Worm (Caenorhabditis elegans) whole organism, L4/young adult: Measurements from ENCODE around the gene grd-7.

Experiments
- W03F9.2 ChIP-seq: fragments of 150-350 bp; optimal IDR thresholded peaks from 2 replicates; lab custom pipeline; 2014; ENCODE audit warnings: missing biosample characterization, missing genetic modification characterization
- dao-5 ChIP-seq: sonication (generic microtip); optimal IDR thresholded peaks from 2 replicates; lab custom pipeline; 2016; ENCODE audit warnings: missing genotype, missing genetic modification characterization, moderate library complexity, missing compliant biosample characterization
- him-1 ChIP-seq: sonication (generic microtip); optimal IDR thresholded peaks from 2 replicates; lab custom pipeline; 2016; ENCODE audit warnings: missing genotype, missing genetic modification reagents, missing genetic modification characterization, missing compliant biosample characterization

The grd-7 gene

DNA sequence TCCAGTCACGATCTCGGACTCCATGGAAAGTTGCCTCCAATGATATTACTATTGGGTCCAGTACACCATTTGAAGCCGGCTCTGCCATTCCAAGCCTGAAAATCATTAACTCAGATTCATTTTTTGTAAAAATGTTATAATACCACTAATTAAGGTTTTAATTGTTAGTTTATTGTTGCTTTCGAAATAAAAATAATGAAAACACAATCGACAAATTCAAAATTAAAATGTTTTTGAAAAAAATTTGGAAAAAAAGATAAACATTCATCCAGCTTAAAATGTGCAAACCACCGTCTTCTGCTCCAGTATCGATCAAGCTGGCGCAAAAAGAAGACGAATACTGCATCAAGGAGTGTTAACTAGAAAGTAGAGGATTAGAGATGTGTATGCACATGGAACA, 12.4 kb downstream of the grd-7 start, which contains the start of gene F46H5.5:
Gene F46H5.5 (minus strand): TSS at position 101 of the 400 bp plus-strand sequence.
- TF ChIP-seq him-1 (tag; lab: Kevin White, UChicago) (no peak), dao-5 (tag; lab: Kevin White, UChicago) (no peak), W03F9.2 (no peak)

DNA sequence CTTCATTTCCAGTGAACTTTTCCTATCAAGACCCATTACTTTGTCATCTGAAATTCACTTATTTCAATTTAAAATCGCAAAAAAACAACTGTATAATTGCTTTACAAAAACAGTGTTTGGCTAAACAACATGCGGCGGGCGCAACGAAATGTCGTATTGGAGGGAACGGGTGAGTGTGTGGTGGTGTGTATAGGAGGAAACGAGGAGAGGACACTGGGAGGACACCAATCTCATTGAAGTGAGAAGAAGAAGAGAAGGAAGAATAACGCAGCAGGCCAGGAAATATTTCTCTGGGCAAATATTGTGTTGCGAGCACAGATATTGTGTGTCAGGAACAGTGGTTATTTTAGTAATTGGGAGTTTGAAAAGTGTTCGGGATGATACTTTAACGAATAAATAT, 14.7 kb downstream of the grd-7 start, which contains the start of gene F46H5.4:
Gene F46H5.4 (minus strand): TSS at position 53 of the 400 bp plus-strand sequence.
- TF ChIP-seq W03F9.2: no peak
- TF ChIP-seq him-1 (tag; lab: Kevin White, UChicago): peak; percentile 15

DNA sequence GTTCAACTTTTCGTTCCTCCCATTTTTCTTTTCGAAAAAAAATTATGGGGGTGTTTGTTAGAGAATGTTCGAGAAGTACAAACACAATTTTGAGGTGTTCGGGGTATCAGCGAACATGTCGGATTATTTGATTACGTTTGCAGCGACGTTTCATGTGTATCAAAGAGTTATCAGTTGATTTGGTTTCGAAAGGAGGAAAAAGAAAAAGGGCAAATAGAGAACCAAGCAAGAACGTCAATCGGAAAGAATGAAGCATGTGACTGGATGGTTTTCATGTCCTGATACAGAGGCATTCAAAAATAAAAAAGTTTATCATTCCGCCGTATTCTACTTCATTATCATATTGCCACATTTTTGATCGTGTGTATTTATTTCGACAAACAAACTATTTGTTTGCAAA, 24.5 kb downstream of the grd-7 start:
- TF ChIP-seq W03F9.2 (peak; percentile 22), him-1 (tag; lab: Kevin White, UChicago) (no peak), dao-5 (tag; lab: Kevin White, UChicago) (no peak)

DNA sequence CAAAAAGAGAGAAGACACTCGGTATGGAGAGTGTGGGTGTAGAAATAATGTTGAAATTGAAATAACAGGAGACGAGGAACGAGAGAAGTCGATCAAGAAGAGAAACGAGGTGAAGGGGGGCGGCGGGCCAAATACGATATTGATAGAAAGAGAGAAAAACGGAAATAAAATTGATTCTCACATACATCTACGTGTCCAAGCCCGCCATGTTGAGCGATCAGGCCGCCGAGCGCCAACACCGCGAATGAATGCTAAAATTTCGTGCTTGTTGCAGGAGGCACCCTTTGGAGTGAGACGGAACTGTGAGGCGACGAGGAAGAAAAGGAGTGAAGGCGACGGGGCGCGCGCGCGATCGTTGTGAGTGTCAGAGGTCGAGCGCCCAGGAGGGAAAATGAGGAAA, 26.4 kb downstream of the grd-7 start, which contains the start of gene F46H5.7:
Gene F46H5.7 (minus strand): TSS at position 106 of the 400 bp plus-strand sequence.
- TF ChIP-seq dao-5 (tag; lab: Kevin White, UChicago) (no peak), him-1 (tag; lab: Kevin White, UChicago) (no peak), W03F9.2 (no peak)

DNA sequence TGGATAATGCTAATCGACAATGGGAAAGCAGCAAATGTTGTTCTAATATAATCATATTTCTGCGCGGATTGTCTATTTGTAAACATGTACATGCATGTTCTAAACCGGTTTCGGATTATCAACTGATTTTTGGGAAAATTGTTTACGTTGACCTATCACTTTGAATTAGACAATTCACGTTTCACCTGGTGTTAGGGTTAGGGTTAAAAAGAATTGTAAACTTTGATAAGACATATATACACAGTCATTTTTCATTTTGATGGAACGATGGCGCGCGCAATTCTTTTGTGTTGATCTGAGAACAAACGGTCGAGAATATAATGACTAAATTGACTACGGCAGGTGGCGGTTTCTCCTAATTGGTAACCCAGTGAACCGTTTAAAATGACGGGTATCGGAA, 27.2 kb downstream of the grd-7 start:
- TF ChIP-seq him-1 (tag; lab: Kevin White, UChicago): no peak
- no peak for TF ChIP-seq dao-5 (tag; lab: Kevin White, UChicago)
- no peak for TF ChIP-seq W03F9.2

DNA sequence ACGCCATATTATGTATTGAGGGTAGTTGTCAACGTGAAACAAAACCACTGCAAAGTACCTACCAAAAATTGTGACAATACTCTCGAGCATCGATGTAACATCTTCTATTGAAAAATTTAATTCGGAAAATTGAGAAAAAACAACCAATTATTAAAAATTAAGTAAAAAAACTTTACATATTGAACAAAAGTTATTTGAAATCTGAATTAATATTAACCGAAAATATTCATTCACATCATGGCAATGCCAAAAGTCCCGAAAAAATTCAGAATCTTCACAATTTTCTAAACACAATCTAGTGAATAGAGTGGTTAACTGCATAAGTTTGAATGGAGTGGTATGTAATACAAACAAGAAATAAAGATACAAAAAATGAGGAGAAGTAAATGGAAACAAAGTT, 30.7 kb downstream of the grd-7 start, which contains the start of gene F46H5.3:
Gene F46H5.3 (minus strand): TSS at position 101 of the 400 bp plus-strand sequence.
- TF ChIP-seq W03F9.2 (no peak), him-1 (tag; lab: Kevin White, UChicago) (no peak), dao-5 (tag; lab: Kevin White, UChicago) (no peak)

DNA sequence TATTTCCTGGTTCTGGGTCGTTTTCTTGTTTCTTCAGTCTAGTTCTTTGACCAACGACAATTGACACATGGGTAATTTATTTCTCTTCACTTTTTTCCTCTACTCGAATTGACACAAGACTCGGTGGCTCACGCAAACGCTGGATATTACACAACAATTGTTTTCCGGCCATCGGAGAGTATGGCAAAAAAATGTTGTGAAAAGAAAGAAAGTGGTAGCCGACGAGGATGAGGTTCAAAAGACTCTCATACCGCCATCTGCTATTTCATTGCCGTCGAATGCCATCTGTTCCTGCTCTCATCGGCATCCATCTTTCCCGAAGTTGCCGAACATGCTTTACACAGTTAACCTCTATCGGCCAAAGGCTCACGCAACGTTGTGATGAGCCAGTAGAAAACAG, 32.6 kb downstream of the grd-7 start:
- TF ChIP-seq dao-5 (tag; lab: Kevin White, UChicago) (no peak), him-1 (tag; lab: Kevin White, UChicago) (no peak), W03F9.2 (no peak)

DNA sequence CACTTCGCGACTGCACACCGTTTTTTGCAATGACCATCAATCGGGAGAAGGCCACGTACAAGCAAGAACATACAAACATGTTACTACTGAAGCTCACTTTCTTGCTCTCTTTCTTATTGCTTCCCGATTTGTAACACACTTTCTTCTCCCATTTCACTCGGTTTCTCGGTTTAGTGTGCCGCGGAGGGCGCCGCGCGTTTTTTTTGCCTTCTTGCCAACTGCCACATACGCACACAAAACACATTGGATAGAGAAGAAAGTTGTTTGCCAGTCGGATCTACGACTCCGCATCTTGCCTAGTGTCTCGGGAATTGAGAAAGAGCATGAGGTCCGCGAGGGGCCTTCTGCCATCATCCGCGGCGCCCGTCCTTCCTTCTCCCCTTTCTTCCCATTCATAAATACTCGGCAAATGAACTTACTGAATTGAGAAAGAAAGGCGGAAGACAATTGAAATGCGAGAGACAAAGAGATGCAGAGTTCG, 34.5 kb downstream of the grd-7 start:
- TF ChIP-seq W03F9.2: no peak
- TF ChIP-seq dao-5 (tag; lab: Kevin White, UChicago): no peak
- TF ChIP-seq him-1 (tag; lab: Kevin White, UChicago): peak; percentile 81

DNA sequence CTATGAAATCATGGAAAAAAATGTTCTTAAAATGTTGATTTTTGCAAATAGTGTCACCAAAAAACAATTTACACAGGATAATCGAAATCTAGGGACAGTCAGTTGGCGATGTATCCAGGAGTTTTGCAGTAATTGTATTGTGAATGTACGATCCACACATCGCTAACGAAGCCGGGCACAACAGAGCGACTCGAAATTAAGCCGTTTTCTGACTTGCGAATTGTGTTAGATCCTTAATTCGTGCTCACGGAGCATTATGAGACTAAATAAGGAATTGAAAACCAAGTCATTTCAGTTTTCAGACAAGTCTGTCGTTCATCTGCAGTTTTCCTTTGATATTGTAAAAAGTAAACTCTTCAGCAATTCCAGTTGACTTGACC, 35.2 kb downstream of the grd-7 start:
- TF ChIP-seq him-1 (tag; lab: Kevin White, UChicago) (no peak), dao-5 (tag; lab: Kevin White, UChicago) (no peak), W03F9.2 (no peak)

DNA sequence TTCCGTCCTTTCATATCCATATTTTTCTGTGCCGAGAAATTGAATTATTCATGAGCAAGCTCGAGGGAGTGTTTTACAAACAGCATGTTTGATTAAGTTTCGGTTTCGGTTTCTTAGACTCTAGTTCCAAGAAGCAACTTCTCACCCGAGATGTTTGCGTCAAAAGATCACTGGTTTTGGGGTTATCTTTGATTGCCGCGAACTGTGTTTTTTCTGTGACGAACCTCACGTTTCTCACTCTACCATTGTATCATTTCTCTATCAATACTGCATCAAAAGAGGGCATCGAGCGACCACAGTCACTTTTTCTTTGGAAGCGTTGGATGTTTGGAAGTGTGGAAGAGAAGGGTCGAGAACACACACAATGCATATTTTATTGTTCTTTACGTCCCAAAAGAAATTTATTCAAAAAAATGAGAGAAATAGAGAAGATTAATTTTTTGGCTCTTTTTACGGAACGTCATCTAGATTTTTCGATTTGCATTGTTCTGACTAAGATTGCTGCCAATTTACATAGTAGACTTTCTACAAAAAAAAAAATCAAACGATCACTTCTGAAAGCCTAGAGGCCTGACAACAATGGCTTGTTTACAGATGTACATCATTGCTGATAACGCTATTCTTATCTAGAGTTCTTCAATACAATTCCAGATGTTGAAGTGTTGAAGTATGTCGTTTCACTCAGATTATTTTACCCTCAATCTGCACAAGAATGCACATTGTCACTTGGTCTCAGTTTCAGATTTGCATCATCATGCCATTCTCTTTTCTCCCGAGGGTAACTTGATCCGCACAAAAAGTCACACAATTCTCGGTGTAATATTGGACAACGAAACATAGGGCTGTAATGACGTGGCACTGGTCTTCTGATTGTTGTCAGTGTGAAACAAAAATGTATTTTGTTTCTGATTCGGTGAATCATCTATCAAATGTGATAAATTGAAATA, 35.9 kb downstream of the grd-7 start:
- TF ChIP-seq him-1 (tag; lab: Kevin White, UChicago) (no peak), dao-5 (tag; lab: Kevin White, UChicago) (no peak), W03F9.2 (no peak)

DNA sequence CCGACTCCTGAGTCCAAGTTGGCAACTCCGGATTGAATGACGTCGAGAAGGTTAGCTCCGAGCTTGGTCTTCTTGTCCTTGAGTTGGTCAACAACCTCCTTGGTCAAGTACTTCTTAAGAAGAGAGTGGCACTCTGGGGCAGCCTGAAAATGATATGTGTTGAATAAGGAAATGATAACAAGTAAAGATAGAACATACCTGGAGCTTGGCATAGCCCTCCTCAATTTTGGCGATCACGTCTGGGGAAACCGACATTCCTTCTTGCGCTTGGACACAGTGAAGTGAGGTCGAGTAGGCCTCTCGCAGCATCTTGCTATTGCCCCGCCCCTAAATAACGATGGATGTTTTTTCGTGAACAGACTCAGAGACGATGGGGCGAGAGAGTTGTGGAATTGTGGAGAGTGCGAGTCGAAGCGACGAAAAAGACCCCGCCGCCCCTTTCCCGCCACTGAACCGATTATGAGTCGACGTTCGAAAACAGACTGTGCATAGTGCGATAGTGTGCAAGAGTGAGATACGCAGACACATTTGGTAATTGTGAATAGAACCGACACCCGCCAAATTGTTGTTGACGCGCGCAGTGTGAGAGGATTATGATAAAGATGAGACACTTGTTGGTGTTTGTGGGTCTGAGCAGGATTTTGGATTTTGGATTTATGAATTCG, 37.0 kb downstream of the grd-7 start:
- TF ChIP-seq him-1 (tag; lab: Kevin White, UChicago): peak; percentile 47
- TF ChIP-seq dao-5 (tag; lab: Kevin White, UChicago): no peak

DNA sequence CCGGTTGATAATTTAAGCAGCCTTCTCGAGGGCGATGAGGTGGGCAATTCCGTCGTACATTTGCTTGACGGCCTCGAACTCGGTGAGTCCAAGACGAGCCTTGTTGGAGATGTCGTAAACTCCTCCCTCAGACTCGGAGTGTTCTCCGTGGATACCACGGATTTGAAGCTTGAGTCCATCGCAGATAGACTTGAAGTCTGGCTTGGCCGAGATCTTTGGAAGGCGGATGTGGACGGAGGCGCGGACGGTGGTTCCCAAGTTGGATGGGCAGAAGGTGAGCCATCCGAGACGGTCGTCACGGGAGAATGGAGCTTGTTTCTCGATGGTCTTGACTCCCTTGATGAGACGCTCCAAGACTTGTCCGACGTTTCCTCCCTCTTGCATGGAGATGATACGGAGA, 38.4 kb downstream of the grd-7 start:
- TF ChIP-seq him-1 (tag; lab: Kevin White, UChicago): no peak
- no peak for TF ChIP-seq dao-5 (tag; lab: Kevin White, UChicago)
- TF ChIP-seq W03F9.2: no peak

DNA sequence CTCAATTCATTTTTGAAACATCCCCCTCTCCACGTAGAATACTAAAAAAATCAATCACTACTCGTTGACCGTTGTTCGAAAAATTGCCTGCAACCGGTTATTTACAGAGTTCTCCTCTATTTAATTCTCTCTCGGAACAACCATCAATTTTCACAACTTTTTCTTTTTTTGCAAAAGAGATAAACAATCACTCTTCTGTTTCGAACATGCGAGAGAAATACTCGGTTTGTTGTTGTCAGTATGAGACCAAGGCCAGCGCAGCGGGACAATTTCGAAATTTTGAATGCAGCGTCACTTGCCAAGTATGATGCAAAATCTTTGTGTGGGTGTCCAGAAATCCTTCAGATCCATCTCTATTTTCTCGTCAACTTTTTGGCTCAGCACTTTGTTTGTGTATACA, 39.0 kb downstream of the grd-7 start:
- TF ChIP-seq dao-5 (tag; lab: Kevin White, UChicago): no peak
- no peak for TF ChIP-seq W03F9.2
- TF ChIP-seq him-1 (tag; lab: Kevin White, UChicago): peak; percentile 6

DNA sequence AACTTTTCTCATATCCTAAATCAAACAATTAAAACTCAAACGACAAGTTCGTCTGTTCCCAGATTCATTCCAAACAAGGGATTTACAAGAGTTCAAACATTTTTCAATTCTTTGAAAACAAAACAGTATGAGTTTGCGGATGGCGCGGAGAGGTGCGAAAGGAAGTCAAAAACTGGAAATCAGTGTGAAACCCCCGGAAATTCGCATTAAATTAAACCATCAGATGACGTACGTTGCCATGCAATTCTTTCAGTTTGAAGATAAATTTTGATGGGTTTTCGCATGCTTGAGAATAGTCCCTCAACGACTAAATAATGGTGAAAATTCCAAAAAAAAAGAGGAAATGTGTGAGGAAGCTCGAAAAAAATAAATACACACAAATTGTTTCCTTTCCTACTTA, 39.9 kb downstream of the grd-7 start:
- no peak for TF ChIP-seq him-1 (tag; lab: Kevin White, UChicago)
- no peak for TF ChIP-seq W03F9.2
- TF ChIP-seq dao-5 (tag; lab: Kevin White, UChicago): no peak
